Fruit fly (Drosophila melanogaster) whole organism, embryonic: ENCODE results near the gene CG34276.

Experiments used
- CG10147 ChIP-seq: fragments of 200-800 bp; sonication (Bioruptor generic); optimal IDR thresholded peaks from 2 replicates; lab custom pipeline; 2019; ENCODE audit warnings: missing biosample characterization, mild to moderate bottlenecking, missing genetic modification characterization, moderate library complexity
- CG10565 ChIP-seq: fragments of 200-800 bp; sonication (Bioruptor generic); optimal IDR thresholded peaks from 3 replicates; lab custom pipeline; 2016; ENCODE audit warnings: missing biosample characterization, mild to moderate bottlenecking, missing genetic modification characterization
- CG11085 ChIP-seq: fragments of 200-800 bp; sonication (Bioruptor generic); IDR thresholded peaks from 2 replicates; pipeline ENCODE4 v1.3.6; 2022; ENCODE audit warnings: missing biosample characterization, missing genetic modification characterization
- CG11696 ChIP-seq: fragments of 200-800 bp; sonication (Bioruptor generic); IDR thresholded peaks from 2 replicates; pipeline ENCODE4 v1.3.6; 2022; ENCODE audit warnings: missing biosample characterization, missing genetic modification characterization
- CG1233 ChIP-seq: fragments of 200-800 bp; sonication (Bioruptor generic); optimal IDR thresholded peaks from 4 replicates; lab custom pipeline; 2018; ENCODE audit warnings: missing biosample characterization, mild to moderate bottlenecking, missing genetic modification characterization
- CG13624 ChIP-seq: fragments of 200-800 bp; sonication (Bioruptor generic); optimal IDR thresholded peaks from 2 replicates; lab custom pipeline; 2016; ENCODE audit warnings: missing biosample characterization, missing genetic modification characterization
- CG14965 ChIP-seq: fragments of 200-800 bp; sonication (Bioruptor generic); optimal IDR thresholded peaks from 2 replicates; lab custom pipeline; 2016; ENCODE audit warnings: missing biosample characterization, missing genetic modification characterization, borderline replicate concordance
- CG1603 ChIP-seq: fragments of 200-800 bp; sonication (Bioruptor generic); optimal IDR thresholded peaks from 2 replicates; lab custom pipeline; 2019; ENCODE audit warnings: missing biosample characterization, mild to moderate bottlenecking, missing genetic modification characterization, moderate library complexity
- CG16813 ChIP-seq: fragments of 200-800 bp; sonication (Bioruptor generic); IDR thresholded peaks from 3 replicates; pipeline ENCODE4 v1.3.6; 2022; ENCODE audit warnings: missing biosample characterization, missing genetic modification characterization; ENCODE audit not compliant: partially characterized antibody
- CG18476 ChIP-seq: fragments of 200-800 bp; sonication (Bioruptor generic); optimal IDR thresholded peaks from 2 replicates; lab custom pipeline; 2016; ENCODE audit warnings: missing biosample characterization, mild to moderate bottlenecking, missing genetic modification characterization
- CG18599 ChIP-seq: fragments of 200-800 bp; sonication (Bioruptor generic); optimal IDR thresholded peaks from 3 replicates; lab custom pipeline; 2017; ENCODE audit warnings: missing biosample characterization, missing genetic modification characterization, mild to moderate bottlenecking, moderate library complexity, missing genetic modification reagents
- CG2120 ChIP-seq: fragments of 200-800 bp; sonication (Bioruptor generic); optimal IDR thresholded peaks from 3 replicates; lab custom pipeline; 2016; ENCODE audit warnings: missing biosample characterization, missing genetic modification characterization
- CG2678 ChIP-seq: fragments of 200-800 bp; sonication (Bioruptor generic); optimal IDR thresholded peaks from 3 replicates; lab custom pipeline; 2019; ENCODE audit warnings: missing biosample characterization, mild to moderate bottlenecking, missing genetic modification characterization, moderate library complexity
- CG3407 ChIP-seq: fragments of 200-800 bp; sonication (Bioruptor generic); optimal IDR thresholded peaks from 2 replicates; lab custom pipeline; 2018; ENCODE audit warnings: missing biosample characterization, mild to moderate bottlenecking, missing genetic modification characterization
- CG34224 ChIP-seq: fragments of 200-800 bp; sonication (Bioruptor generic); IDR thresholded peaks from 3 replicates; pipeline ENCODE4 v1.3.6; 2022; ENCODE audit warnings: missing biosample characterization, missing genetic modification characterization; ENCODE audit not compliant: partially characterized antibody
- CG3726 ChIP-seq: fragments of 200-800 bp; sonication (Bioruptor generic); IDR thresholded peaks from 3 replicates; pipeline ENCODE4, ENCODE4 v1.3.6; 2022; ENCODE audit warnings: missing biosample characterization, missing genetic modification characterization
- CG6854 ChIP-seq: fragments of 200-800 bp; sonication (Bioruptor generic); optimal IDR thresholded peaks from 3 replicates; lab custom pipeline; 2017; ENCODE audit warnings: missing biosample characterization, mild to moderate bottlenecking, missing genetic modification characterization
- CG7928 ChIP-seq: fragments of 200-800 bp; sonication (Bioruptor generic); optimal IDR thresholded peaks from 2 replicates; lab custom pipeline; 2017; ENCODE audit warnings: missing biosample characterization, mild to moderate bottlenecking, missing genetic modification characterization
- CG8388 ChIP-seq: fragments of 200-800 bp; sonication (Bioruptor generic); optimal IDR thresholded peaks from 2 replicates; lab custom pipeline; 2019; ENCODE audit warnings: missing biosample characterization, mild to moderate bottlenecking, missing genetic modification characterization, moderate library complexity
- Doc2 ChIP-seq: fragments of 200-800 bp; sonication (Bioruptor generic); IDR thresholded peaks from 2 replicates; pipeline ENCODE4 v1.3.6; 2022; ENCODE audit warnings: missing biosample characterization, missing genetic modification characterization
- Gug ChIP-seq: fragments of 200-800 bp; sonication (Bioruptor generic); IDR thresholded peaks from 4 replicates; pipeline ENCODE4 v1.3.6; 2022; ENCODE audit warnings: missing biosample characterization, missing genetic modification characterization
- HmgD ChIP-seq: fragments of 200-800 bp; sonication (Bioruptor generic); optimal IDR thresholded peaks from 3 replicates; lab custom pipeline; 2016; ENCODE audit warnings: missing biosample characterization, missing genetic modification characterization
- Hr51 ChIP-seq, 2 experiments: fragments of 200-800 bp; sonication (Bioruptor generic); optimal IDR thresholded peaks; 2 replicates in 1 of 2; 3 replicates in 1 of 2; lab custom pipeline; 2016 to 2018; ENCODE audit warnings: missing biosample characterization in 2 of 2, missing genetic modification characterization in 2 of 2, mild to moderate bottlenecking in 1 of 2, moderate library complexity in 1 of 2
- Lhr ChIP-seq: fragments of 200-800 bp; sonication (Bioruptor generic); optimal IDR thresholded peaks from 3 replicates; lab custom pipeline; 2017; ENCODE audit warnings: mild to moderate bottlenecking, missing biosample characterization, missing genetic modification reagents, missing genetic modification characterization
- Med ChIP-seq: fragments of 200-800 bp; sonication (Bioruptor generic); peaks from one replicate; lab custom pipeline; 2016; ENCODE audit warnings: missing biosample characterization, missing genetic modification characterization, mild to moderate bottlenecking, inconsistent platforms, moderate library complexity
- Neu2 ChIP-seq: fragments of 200-800 bp; sonication (Bioruptor generic); optimal IDR thresholded peaks from 3 replicates; lab custom pipeline; 2016; ENCODE audit warnings: missing biosample characterization, missing genetic modification characterization, borderline replicate concordance
- NfI ChIP-seq: fragments of 200-800 bp; sonication (Bioruptor generic); optimal IDR thresholded peaks from 3 replicates; lab custom pipeline; 2018; ENCODE audit warnings: missing biosample characterization, mild to moderate bottlenecking, missing genetic modification characterization, moderate library complexity
- Ravus ChIP-seq: fragments of 200-800 bp; sonication (Bioruptor generic); IDR thresholded peaks from 2 replicates; pipeline ENCODE4 v1.3.6; 2022; ENCODE audit warnings: missing biosample characterization, missing genetic modification characterization
- Rfx ChIP-seq: fragments of 200-800 bp; sonication (Bioruptor generic); IDR thresholded peaks from 2 replicates; pipeline ENCODE4 v1.3.6; 2022; ENCODE audit warnings: missing biosample characterization, missing genetic modification characterization
- ac ChIP-seq: fragments of 200-800 bp; sonication (Bioruptor generic); optimal IDR thresholded peaks from 3 replicates; lab custom pipeline; 2017; ENCODE audit warnings: missing biosample characterization, mild to moderate bottlenecking, missing genetic modification characterization
- bowl ChIP-seq: fragments of 200-800 bp; sonication (Bioruptor generic); IDR thresholded peaks from 2 replicates; pipeline ENCODE4 v1.3.6; 2022; ENCODE audit warnings: missing biosample characterization, missing genetic modification characterization
- cwo ChIP-seq: fragments of 200-800 bp; sonication (Bioruptor generic); optimal IDR thresholded peaks from 3 replicates; lab custom pipeline; 2017; ENCODE audit warnings: missing biosample characterization, missing genetic modification characterization, mild to moderate bottlenecking, moderate library complexity, missing genetic modification reagents
- danr ChIP-seq: fragments of 200-800 bp; sonication (Bioruptor generic); IDR thresholded peaks from 2 replicates; pipeline ENCODE4 v1.3.6; 2022; ENCODE audit warnings: missing biosample characterization, missing genetic modification characterization
- dmrt99B ChIP-seq: fragments of 200-800 bp; sonication (Bioruptor generic); optimal IDR thresholded peaks from 2 replicates; lab custom pipeline; 2018; ENCODE audit warnings: missing biosample characterization, mild to moderate bottlenecking, missing genetic modification characterization, moderate library complexity
- fd102C ChIP-seq: fragments of 200-800 bp; sonication (Bioruptor generic); optimal IDR thresholded peaks from 2 replicates; lab custom pipeline; 2018; ENCODE audit warnings: missing biosample characterization, mild to moderate bottlenecking, missing genetic modification characterization, moderate library complexity
- ftz-f1 ChIP-seq: fragments of 200-800 bp; sonication (Bioruptor generic); optimal IDR thresholded peaks from 2 replicates; lab custom pipeline; 2016; ENCODE audit warnings: missing biosample characterization, missing genetic modification characterization
- gem ChIP-seq: fragments of 200-800 bp; sonication (Bioruptor generic); optimal IDR thresholded peaks from 2 replicates; lab custom pipeline; 2019; ENCODE audit warnings: missing biosample characterization, mild to moderate bottlenecking, missing genetic modification characterization, moderate library complexity
- her ChIP-seq: fragments of 200-800 bp; sonication (Bioruptor generic); optimal IDR thresholded peaks from 2 replicates; lab custom pipeline; 2016; ENCODE audit warnings: missing biosample characterization, missing genetic modification characterization
- lilli ChIP-seq: fragments of 200-800 bp; sonication (Bioruptor generic); optimal IDR thresholded peaks from 3 replicates; lab custom pipeline; 2016; ENCODE audit warnings: missing biosample characterization, missing genetic modification characterization
- mam ChIP-seq: fragments of 200-800 bp; sonication (Bioruptor generic); optimal IDR thresholded peaks from 3 replicates; lab custom pipeline; 2016; ENCODE audit warnings: missing biosample characterization, missing genetic modification characterization
- mld ChIP-seq: fragments of 200-800 bp; sonication (Bioruptor generic); IDR thresholded peaks from 3 replicates; pipeline ENCODE4 v1.3.6; 2022; ENCODE audit warnings: missing biosample characterization, missing genetic modification characterization; ENCODE audit not compliant: partially characterized antibody
- nau ChIP-seq: fragments of 200-800 bp; sonication (Bioruptor generic); optimal IDR thresholded peaks from 3 replicates; lab custom pipeline; 2017; ENCODE audit warnings: missing biosample characterization, mild to moderate bottlenecking, missing genetic modification characterization, missing genetic modification reagents
- prd ChIP-seq, 3 experiments: fragments of >200 bp in 2 of 3; fragments of 200-800 bp in 1 of 3; sonication (Bioruptor generic) in 1 of 3; optimal IDR thresholded peaks in 2 of 3; IDR thresholded peaks in 1 of 3; 2 replicates in 2 of 3; 3 replicates in 1 of 3; pipeline versions ENCODE4 v1.3.6 to Lab custom; 2017 to 2022; ENCODE audit warnings: missing biosample characterization in 1 of 3, missing genetic modification characterization in 1 of 3
- ro ChIP-seq: fragments of 200-800 bp; sonication (Bioruptor generic); IDR thresholded peaks from 2 replicates; pipeline ENCODE4 v1.3.6; 2022; ENCODE audit warnings: missing biosample characterization, missing genetic modification characterization
- sens ChIP-seq: fragments of 200-800 bp; sonication (Bioruptor generic); peaks from one replicate; lab custom pipeline; 2016; ENCODE audit warnings: missing biosample characterization, missing genetic modification characterization
- stwl ChIP-seq: fragments of 200-800 bp; sonication (Bioruptor generic); optimal IDR thresholded peaks from 3 replicates; lab custom pipeline; 2018; ENCODE audit warnings: missing biosample characterization, mild to moderate bottlenecking, missing genetic modification characterization, moderate library complexity
- twi ChIP-seq: fragments of 200-800 bp; optimal IDR thresholded peaks from 2 replicates; lab custom pipeline; 2019; ENCODE audit warnings: missing biosample characterization, mild to moderate bottlenecking, missing genetic modification characterization, moderate library complexity
- vnd ChIP-seq: fragments of 200-800 bp; sonication (Bioruptor generic); IDR thresholded peaks from 3 replicates; pipeline ENCODE4 v1.3.6; 2022; ENCODE audit warnings: missing biosample characterization, missing genetic modification characterization; ENCODE audit not compliant: partially characterized antibody
- wek ChIP-seq: fragments of 200-800 bp; sonication (Bioruptor generic); optimal IDR thresholded peaks from 3 replicates; lab custom pipeline; 2018; ENCODE audit warnings: missing biosample characterization, mild to moderate bottlenecking, missing genetic modification characterization, moderate library complexity
- zen ChIP-seq: fragments of 200-800 bp; sonication (Bioruptor generic); optimal IDR thresholded peaks from 3 replicates; lab custom pipeline; 2018; ENCODE audit warnings: missing biosample characterization, mild to moderate bottlenecking, missing genetic modification characterization, moderate library complexity

The CG34276 gene

DNA sequence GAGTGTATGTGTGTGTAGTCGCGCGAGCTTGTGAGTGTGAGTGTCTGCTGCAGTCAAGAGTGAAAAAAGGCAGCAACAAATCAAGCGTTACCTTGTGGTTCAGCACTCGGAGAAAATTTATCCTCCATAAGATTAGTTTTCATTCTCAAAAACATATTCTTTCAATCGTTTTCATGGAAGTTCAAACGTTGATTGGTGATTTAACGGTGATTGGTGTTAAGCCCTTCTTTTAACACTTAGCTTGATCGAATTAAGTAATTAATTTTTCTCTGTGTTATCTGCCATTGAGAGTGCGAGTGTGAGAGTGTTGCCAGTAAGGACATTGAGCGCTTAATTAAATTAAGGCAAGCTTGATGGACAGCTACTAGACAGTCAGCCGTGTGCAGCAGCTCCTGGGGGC, 25.8 kb upstream of the CG34276 start (continued):
- TF ChIP-seq Gug (GFP tag; lab: Robert Waterston, UW), result no peak
- no peak for TF ChIP-seq wek
- TF ChIP-seq ro (GFP tag; lab: Robert Waterston, UW), result no peak
- no peak for TF ChIP-seq NfI
- no peak for TF ChIP-seq vnd
- TF ChIP-seq cwo (GFP tag; lab: Kevin White, UChicago), result no peak
- no peak for TF ChIP-seq CG10147 (GFP tag; lab: Kevin White, UChicago)
- TF ChIP-seq prd (optimal IDR thresholded peaks at IDR 0.05; lab: Kevin White, UChicago), result no peak
- TF ChIP-seq prd (GFP tag; IDR thresholded peaks at IDR 0.05; lab: Robert Waterston, UW), result no peak
- TF ChIP-seq sens (GFP tag; lab: Kevin White, UChicago), result peak; percentile 51
- no peak for TF ChIP-seq HmgD (GFP tag; lab: Kevin White, UChicago)
- peak; percentile 76 for TF ChIP-seq Med (GFP tag; lab: Kevin White, UChicago)
- no peak for TF ChIP-seq CG8388 (GFP tag; lab: Kevin White, UChicago)
- peak; percentile 38 for TF ChIP-seq CG18599 (GFP tag; lab: Kevin White, UChicago)
- no peak for TF ChIP-seq Ravus (GFP tag; lab: Robert Waterston, UW)
- TF ChIP-seq CG6854 (GFP tag; lab: Kevin White, UChicago), result no peak
- peak; percentile 13 for TF ChIP-seq CG2120 (GFP tag; lab: Kevin White, UChicago)
- peak; percentile 14 for TF ChIP-seq CG2678 (tag; lab: Kevin White, UChicago)
- TF ChIP-seq mld (GFP tag; lab: Robert Waterston, UW), result no peak
- no peak for TF ChIP-seq danr
- no peak for TF ChIP-seq stwl (tag; lab: Kevin White, UChicago)
- TF ChIP-seq nau (GFP tag; lab: Kevin White, UChicago), result no peak
- TF ChIP-seq CG1233 (GFP tag; lab: Kevin White, UChicago), result no peak
- no peak for TF ChIP-seq ftz-f1
- no peak for TF ChIP-seq CG18476 (GFP tag; lab: Kevin White, UChicago)
- TF ChIP-seq twi (tag; lab: Kevin White, UChicago), result no peak
- no peak for TF ChIP-seq bowl
- TF ChIP-seq mam (GFP tag; lab: Kevin White, UChicago), result no peak
- TF ChIP-seq dmrt99B (tag; lab: Kevin White, UChicago), result peak; percentile 9
- TF ChIP-seq CG10565 (GFP tag; lab: Kevin White, UChicago), result no peak
- no peak for TF ChIP-seq CG1603 (tag; lab: Kevin White, UChicago)
- TF ChIP-seq CG14965 (GFP tag; lab: Kevin White, UChicago), result no peak
- TF ChIP-seq lilli (GFP tag; lab: Kevin White, UChicago), result no peak
- TF ChIP-seq Lhr (GFP tag; lab: Kevin White, UChicago), result no peak
- TF ChIP-seq ac, result no peak
- TF ChIP-seq CG34224 (GFP tag; lab: Robert Waterston, UW), result no peak
- TF ChIP-seq CG16813, result no peak
- TF ChIP-seq CG3726 (GFP tag; lab: Robert Waterston, UW), result no peak
- no peak for TF ChIP-seq CG7928 (GFP tag; lab: Kevin White, UChicago)
- TF ChIP-seq Doc2 (GFP tag; lab: Robert Waterston, UW), result no peak
- TF ChIP-seq CG11696 (GFP tag; lab: Robert Waterston, UW), result no peak
- TF ChIP-seq CG13624, result no peak
- no peak for TF ChIP-seq fd102C (GFP tag; lab: Kevin White, UChicago)
- peak; percentile 8 for TF ChIP-seq gem (tag; lab: Kevin White, UChicago)
- no peak for TF ChIP-seq zen
- TF ChIP-seq CG3407, result no peak
- TF ChIP-seq Neu2 (GFP tag; lab: Kevin White, UChicago), result no peak
- TF ChIP-seq Hr51 (GFP tag; optimal IDR thresholded peaks at IDR 0.05; lab: Kevin White, UChicago), result peak in 1 of 2 experiments; percentile 33
- TF ChIP-seq CG11085 (GFP tag; lab: Robert Waterston, UW), result no peak
- no peak for TF ChIP-seq her (GFP tag; lab: Kevin White, UChicago)
- TF ChIP-seq Rfx, result peak; percentile 5; the same call in 1 of the 2 replicates
